Fruit fly (Drosophila melanogaster): ENCODE results near the gene ND-13B.

The ND-13B gene

dm6 chr3L:10656451-10657198, 37.3 kb downstream of the ND-13B start (continued):
- TF ChIP-seq caup (GFP tag; optimal IDR thresholded peaks at IDR 0.05; ENCODE audit: severe bottlenecking) (peak; percentile 81), CG3995 (GFP tag; optimal IDR thresholded peaks at IDR 0.05) (peak; percentile 1), Gug (GFP tag; IDR thresholded peaks at IDR 0.05) (no peak), hb (GFP tag; IDR thresholded peaks at IDR 0.05; ENCODE audit: partially characterized antibody) (no peak), CG3847 (GFP tag; IDR thresholded peaks at IDR 0.05) (no peak), luna (GFP tag; optimal IDR thresholded peaks at IDR 0.05) (no peak), sens-2 (GFP tag; IDR thresholded peaks at IDR 0.05) (no peak), Oli (tag; optimal IDR thresholded peaks at IDR 0.05) (peak; percentile 44), CG14860 (GFP tag; IDR thresholded peaks at IDR 0.05; ENCODE audit: partially characterized antibody) (no peak), z (GFP tag; IDR thresholded peaks at IDR 0.05) (no peak), CG4404 (GFP tag; IDR thresholded peaks at IDR 0.05) (no peak), gt (GFP tag; IDR thresholded peaks at IDR 0.05) (no peak), grau (tag; optimal IDR thresholded peaks at IDR 0.05) (peak; percentile 43), nom (GFP tag; optimal IDR thresholded peaks at IDR 0.05) (peak; percentile 46), stc (GFP tag; IDR thresholded peaks at IDR 0.05) (peak; percentile 51; the same call in 1 of the 2 replicates), insv (GFP tag; optimal IDR thresholded peaks at IDR 0.05) (no peak), tx (GFP tag; optimal IDR thresholded peaks at IDR 0.05) (peak; percentile 23), tio (GFP tag; optimal IDR thresholded peaks at IDR 0.05) (peak; percentile 55), CG10565 (GFP tag; optimal IDR thresholded peaks at IDR 0.05) (no peak), fd64A (GFP tag; optimal IDR thresholded peaks at IDR 0.05) (peak; percentile 85), amos (GFP tag; IDR thresholded peaks at IDR 0.05; ENCODE audit: partially characterized antibody) (no peak), Hsf (GFP tag; optimal IDR thresholded peaks at IDR 0.05) (peak; percentile 22), chinmo (GFP tag; IDR thresholded peaks at IDR 0.05; ENCODE audit: partially characterized antibody) (no peak), CG10959 (GFP tag; IDR thresholded peaks at IDR 0.05) (no peak), CG8089 (GFP tag; optimal IDR thresholded peaks at IDR 0.05) (peak; percentile 72), br (optimal IDR thresholded peaks at IDR 0.05) (no peak), ind (GFP tag; optimal IDR thresholded peaks at IDR 0.05) (no peak), chif (GFP tag; optimal IDR thresholded peaks at IDR 0.05) (peak in 1 of 2 experiments; percentile 66), usp (GFP tag; optimal IDR thresholded peaks at IDR 0.05) (no peak), sob (GFP tag; IDR thresholded peaks at IDR 0.05) (peak; percentile 75; the same call in 1 of the 2 replicates), CG31224 (GFP tag; IDR thresholded peaks at IDR 0.05) (no peak), Awh (GFP tag; IDR thresholded peaks at IDR 0.05) (peak; percentile 75), CG8290 (GFP tag; optimal IDR thresholded peaks at IDR 0.05) (peak; percentile 54), CG8290 (tag; optimal IDR thresholded peaks at IDR 0.05) (peak in 1 of 2 experiments; percentile 83), Ada2b (GFP tag; IDR thresholded peaks at IDR 0.05) (peak; percentile 28; the same call in 1 of the 2 replicates), CG7556 (GFP tag; optimal IDR thresholded peaks at IDR 0.05) (peak; percentile 54), exex (tag; optimal IDR thresholded peaks at IDR 0.05) (peak; percentile 22), CG1602 (GFP tag; optimal IDR thresholded peaks at IDR 0.05) (peak; percentile 33), sc (optimal IDR thresholded peaks at IDR 0.05) (no peak), sc (GFP tag; optimal IDR thresholded peaks at IDR 0.05) (peak; percentile 62), pfk (GFP tag; optimal IDR thresholded peaks at IDR 0.05) (no peak), fu2 (GFP tag; optimal IDR thresholded peaks at IDR 0.05) (no peak), mam (GFP tag; optimal IDR thresholded peaks at IDR 0.05) (peak; percentile 38), CG15011 (GFP tag; optimal IDR thresholded peaks at IDR 0.05) (peak; percentile 75), kah (GFP tag; optimal IDR thresholded peaks at IDR 0.05) (peak; percentile 4), phol (tag; optimal IDR thresholded peaks at IDR 0.05) (no peak), Dfd (GFP tag; optimal IDR thresholded peaks at IDR 0.05) (no peak), CG7786 (GFP tag; optimal IDR thresholded peaks at IDR 0.05) (peak; percentile 26), CG34376 (GFP tag; optimal IDR thresholded peaks at IDR 0.05) (peak; percentile 56), Optix (GFP tag; IDR thresholded peaks at IDR 0.05) (no peak), zen (tag; optimal IDR thresholded peaks at IDR 0.05) (no peak)
